Worm (Caenorhabditis elegans): ENCODE measurements around the gene D2096.13.

DNA sequence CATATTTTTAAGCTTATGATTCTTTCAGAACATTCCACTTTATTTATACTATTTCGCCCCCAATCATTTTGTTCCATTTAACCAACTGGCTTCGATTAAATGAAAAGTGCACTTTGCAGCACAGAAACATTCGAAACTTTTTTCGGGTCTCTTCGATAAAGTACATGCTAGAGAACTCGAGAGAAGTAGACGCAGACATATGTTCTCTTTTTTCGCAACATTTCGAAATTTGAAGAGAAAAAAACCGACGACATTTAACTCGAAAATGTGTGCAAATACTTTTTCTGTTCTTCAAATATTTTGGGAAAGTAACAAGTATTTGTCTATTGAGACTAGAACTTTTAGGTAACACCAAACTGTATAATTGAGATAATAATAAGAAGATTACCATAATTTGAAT lies 18.5 kb upstream of the D2096.13 start:
- TF ChIP-seq fos-1 (tag; optimal IDR thresholded peaks at IDR 0.05) (peak; percentile 43), nhr-11 (tag; optimal IDR thresholded peaks at IDR 0.05) (no peak), mdl-1 (tag; optimal IDR thresholded peaks at IDR 0.05) (no peak), zag-1 (tag; optimal IDR thresholded peaks at IDR 0.05) (no peak), skn-1 (tag; optimal IDR thresholded peaks at IDR 0.05) (no peak), nhr-129 (tag; optimal IDR thresholded peaks at IDR 0.05) (peak; percentile 81), ceh-16 (tag; optimal IDR thresholded peaks at IDR 0.05) (no peak), nhr-21 (tag; optimal IDR thresholded peaks at IDR 0.05) (no peak), unc-62 (GFP tag; optimal IDR thresholded peaks at IDR 0.05) (no peak), unc-55 (GFP tag; optimal IDR thresholded peaks at IDR 0.05) (peak; percentile 41), nhr-237 (tag; optimal IDR thresholded peaks at IDR 0.05) (no peak), mbf-1 (tag; optimal IDR thresholded peaks at IDR 0.05) (no peak), sma-3 (GFP tag; optimal IDR thresholded peaks at IDR 0.05) (no peak)
